Worm (Caenorhabditis elegans) whole organism, L1 larva: ENCODE results near the gene txbp-3.

Experiments
- C04F5.9 ChIP-seq: sonication (generic microtip); optimal IDR thresholded peaks from 2 replicates; lab custom pipeline; 2016; ENCODE audit warnings: missing genetic modification characterization, missing compliant biosample characterization
- C34B4.2 ChIP-seq: sonication (generic microtip); optimal IDR thresholded peaks from 2 replicates; lab custom pipeline; 2017; ENCODE audit warnings: mild to moderate bottlenecking, missing genetic modification characterization, missing compliant biosample characterization
- aly-2 ChIP-seq: fragments of 150-350 bp; optimal IDR thresholded peaks from 2 replicates; lab custom pipeline; 2014; ENCODE audit warnings: missing biosample characterization, missing genetic modification characterization
- ama-1 ChIP-seq: fragments of 150-350 bp; optimal IDR thresholded peaks from 2 replicates; lab custom pipeline; 2014
- ceh-90 ChIP-seq: sonication (generic microtip); optimal IDR thresholded peaks from 2 replicates; lab custom pipeline; 2016; ENCODE audit warnings: missing genetic modification characterization, missing compliant biosample characterization
- ces-1 ChIP-seq: fragments of 150-350 bp; optimal IDR thresholded peaks from 2 replicates; lab custom pipeline; 2014; ENCODE audit warnings: missing biosample characterization, missing genetic modification reagents, missing genetic modification characterization
- dpl-1 ChIP-seq, 3 experiments: fragments of 150-350 bp in 2 of 3; sonication (generic microtip) in 1 of 3; optimal IDR thresholded peaks; 2 replicates each; lab custom pipeline; 2014 to 2017; ENCODE audit warnings: missing biosample characterization in 3 of 3, missing genetic modification characterization in 3 of 3, missing genetic modification reagents in 3 of 3
- efl-1 ChIP-seq, 4 experiments: fragments of 150-350 bp; optimal IDR thresholded peaks in 3 of 4; peaks in 1 of 4; 1 replicate in 1 of 4; 2 replicates in 3 of 4; lab custom pipeline; 2014; ENCODE audit warnings: missing biosample characterization in 2 of 4, missing genetic modification characterization in 2 of 4, missing genetic modification reagents in 2 of 4
- efl-3 ChIP-seq: fragments of 200-800 bp; sonication (Bioruptor generic); optimal IDR thresholded peaks from 2 replicates; lab custom pipeline; 2018; ENCODE audit warnings: mild to moderate bottlenecking, missing genetic modification characterization, missing compliant biosample characterization
- egl-13 ChIP-seq: sonication (generic microtip); optimal IDR thresholded peaks from 2 replicates; lab custom pipeline; 2016; ENCODE audit warnings: missing genotype, missing genetic modification reagents, missing genetic modification characterization, missing compliant biosample characterization
- elt-3 ChIP-seq, 6 experiments: fragments of 150-350 bp in 1 of 6; sonication (generic microtip); optimal IDR thresholded peaks; 2 replicates each; lab custom pipeline; 2017 to 2018; ENCODE audit warnings: missing biosample characterization in 6 of 6, missing genetic modification characterization in 6 of 6, inconsistent platforms in 1 of 6
- ets-5 ChIP-seq: fragments of 200-800 bp; sonication (Bioruptor generic); IDR thresholded peaks from 2 replicates; pipeline ENCODE4 v1.3.6; 2022; ENCODE audit warnings: missing genetic modification characterization, missing compliant biosample characterization
- grh-1 ChIP-seq: fragments of 200-800 bp; sonication (Bioruptor generic); IDR thresholded peaks from 2 replicates; pipeline ENCODE4 v1.3.6; 2022; ENCODE audit warnings: missing genetic modification reagents, missing genetic modification characterization, missing compliant biosample characterization
- hlh-4 ChIP-seq: sonication (generic microtip); optimal IDR thresholded peaks from 2 replicates; lab custom pipeline; 2016; ENCODE audit warnings: mild to moderate bottlenecking, missing genetic modification characterization, missing compliant biosample characterization
- hpl-2 ChIP-seq: fragments of 150-350 bp; optimal IDR thresholded peaks from 2 replicates; lab custom pipeline; 2014; ENCODE audit warnings: missing biosample characterization, missing genetic modification reagents, missing genetic modification characterization
- isw-1 ChIP-seq: fragments of 200-800 bp; sonication (Bioruptor generic); IDR thresholded peaks from 2 replicates; pipeline ENCODE4 v1.3.6; 2022; ENCODE audit warnings: missing genetic modification characterization, missing compliant biosample characterization
- jun-1 ChIP-seq: fragments of 150-350 bp; optimal IDR thresholded peaks from 2 replicates; lab custom pipeline; 2014; ENCODE audit warnings: missing biosample characterization, missing genetic modification reagents, missing genetic modification characterization
- lin-13 ChIP-seq: fragments of 150-350 bp; optimal IDR thresholded peaks from 2 replicates; lab custom pipeline; 2014; ENCODE audit warnings: missing biosample characterization, missing genetic modification reagents, missing genetic modification characterization
- lsy-2 ChIP-seq, 2 experiments: fragments of 150-350 bp; optimal IDR thresholded peaks; 2 replicates each; lab custom pipeline; 2014; ENCODE audit warnings: missing biosample characterization in 2 of 2, missing genetic modification characterization in 2 of 2
- mdl-1 ChIP-seq, 2 experiments: fragments of 150-350 bp; optimal IDR thresholded peaks; 2 replicates each; lab custom pipeline; 2014 to 2017; ENCODE audit warnings: missing biosample characterization in 2 of 2, missing genetic modification characterization in 2 of 2, inconsistent platforms in 1 of 2
- mef-2 ChIP-seq: fragments of 150-350 bp; optimal IDR thresholded peaks from 2 replicates; lab custom pipeline; 2014; ENCODE audit warnings: missing biosample characterization, missing genetic modification characterization
- nhr-11 ChIP-seq: fragments of 150-350 bp; optimal IDR thresholded peaks from 2 replicates; lab custom pipeline; 2014; ENCODE audit warnings: missing biosample characterization, missing genetic modification characterization
- nhr-19 ChIP-seq: fragments of 200-800 bp; sonication (Bioruptor generic); conservative IDR thresholded peaks from 2 replicates; pipeline ENCODE4 v1.3.6; 2022; ENCODE audit warnings: missing genetic modification characterization, missing compliant biosample characterization
- nhr-20 ChIP-seq: sonication (generic microtip); optimal IDR thresholded peaks from 2 replicates; lab custom pipeline; 2016; ENCODE audit warnings: mild to moderate bottlenecking, missing genetic modification characterization, missing compliant biosample characterization
- nhr-237 ChIP-seq: fragments of 150-350 bp; optimal IDR thresholded peaks from 2 replicates; lab custom pipeline; 2014; ENCODE audit warnings: missing biosample characterization, missing genetic modification characterization
- nhr-28 ChIP-seq: fragments of 150-350 bp; optimal IDR thresholded peaks from 2 replicates; lab custom pipeline; 2014; ENCODE audit warnings: missing biosample characterization, missing genetic modification characterization
- nhr-47 ChIP-seq: sonication (generic microtip); optimal IDR thresholded peaks from 2 replicates; lab custom pipeline; 2016; ENCODE audit warnings: mild to moderate bottlenecking, missing genetic modification characterization, moderate library complexity, missing compliant biosample characterization
- nhr-71 ChIP-seq: sonication (generic microtip); optimal IDR thresholded peaks from 2 replicates; lab custom pipeline; 2016; ENCODE audit warnings: mild to moderate bottlenecking, missing genetic modification characterization, moderate library complexity, missing compliant biosample characterization
- nhr-76 ChIP-seq: sonication (generic microtip); optimal IDR thresholded peaks from 2 replicates; lab custom pipeline; 2017; ENCODE audit warnings: missing biosample characterization, missing genetic modification characterization
- nhr-77 ChIP-seq: fragments of 150-350 bp; optimal IDR thresholded peaks from 2 replicates; lab custom pipeline; 2014; ENCODE audit warnings: missing biosample characterization, missing genetic modification characterization
- nhr-84 ChIP-seq: sonication (generic microtip); optimal IDR thresholded peaks from 2 replicates; lab custom pipeline; 2017; ENCODE audit warnings: missing biosample characterization, missing genetic modification characterization
- nhr-85 ChIP-seq: sonication (generic microtip); peaks from one replicate; lab custom pipeline; 2016; ENCODE audit warnings: missing genetic modification characterization, inconsistent platforms, missing compliant biosample characterization
- nhr-90 ChIP-seq: sonication (generic microtip); optimal IDR thresholded peaks from 2 replicates; lab custom pipeline; 2016; ENCODE audit warnings: mild to moderate bottlenecking, missing genetic modification characterization, missing compliant biosample characterization; ENCODE audit not compliant: poor library complexity
- pax-3 ChIP-seq: fragments of 200-800 bp; sonication (Bioruptor generic); optimal IDR thresholded peaks from 2 replicates; lab custom pipeline; 2018; ENCODE audit warnings: mild to moderate bottlenecking, missing genetic modification characterization, moderate library complexity, missing compliant biosample characterization
- rnt-1 ChIP-seq: sonication (generic microtip); optimal IDR thresholded peaks from 2 replicates; lab custom pipeline; 2016; ENCODE audit warnings: mild to moderate bottlenecking, missing genetic modification characterization, moderate library complexity, missing compliant biosample characterization
- skn-1 ChIP-seq: fragments of 150-350 bp; optimal IDR thresholded peaks from 2 replicates; lab custom pipeline; 2014; ENCODE audit warnings: missing biosample characterization, missing genetic modification characterization
- sox-4 ChIP-seq: sonication (generic microtip); optimal IDR thresholded peaks from 2 replicates; lab custom pipeline; 2016; ENCODE audit warnings: missing genetic modification characterization, missing compliant biosample characterization
- sup-37 ChIP-seq: fragments of 200-800 bp; sonication (Bioruptor generic); optimal IDR thresholded peaks from 2 replicates; lab custom pipeline; 2018; ENCODE audit warnings: mild to moderate bottlenecking, missing genetic modification characterization, missing compliant biosample characterization
- swsn-7 ChIP-seq: sonication (generic microtip); optimal IDR thresholded peaks from 2 replicates; lab custom pipeline; 2016; ENCODE audit warnings: missing genetic modification characterization, missing compliant biosample characterization
- tbx-2 ChIP-seq: sonication (generic microtip); optimal IDR thresholded peaks from 2 replicates; lab custom pipeline; 2016; ENCODE audit warnings: missing genetic modification characterization, missing compliant biosample characterization
- tlp-1 ChIP-seq: fragments of 150-350 bp; optimal IDR thresholded peaks from 2 replicates; lab custom pipeline; 2014; ENCODE audit warnings: missing biosample characterization, missing genetic modification characterization
- unc-30 ChIP-seq: sonication (generic microtip); optimal IDR thresholded peaks from 2 replicates; lab custom pipeline; 2017; ENCODE audit warnings: missing biosample characterization, missing genetic modification characterization
- unc-62 ChIP-seq: fragments of 150-350 bp; optimal IDR thresholded peaks from 2 replicates; lab custom pipeline; 2014; ENCODE audit warnings: missing biosample characterization, missing genetic modification reagents, missing genetic modification characterization
- unc-86 ChIP-seq: sonication (generic microtip); optimal IDR thresholded peaks from 2 replicates; lab custom pipeline; 2016; ENCODE audit warnings: missing genetic modification characterization, missing compliant biosample characterization
- unc-98 ChIP-seq: fragments of 200-800 bp; sonication (Bioruptor generic); IDR thresholded peaks from 2 replicates; pipeline ENCODE4 v1.3.6; 2022; ENCODE audit warnings: missing genetic modification characterization, missing compliant biosample characterization
- vab-15 ChIP-seq: sonication (generic microtip); optimal IDR thresholded peaks from 2 replicates; lab custom pipeline; 2017; ENCODE audit warnings: missing genotype, mild to moderate bottlenecking, missing genetic modification characterization, missing compliant biosample characterization
- xbp-1 ChIP-seq: sonication (generic microtip); optimal IDR thresholded peaks from 2 replicates; lab custom pipeline; 2016; ENCODE audit warnings: missing genetic modification characterization, missing compliant biosample characterization
- zag-1 ChIP-seq: fragments of 150-350 bp; optimal IDR thresholded peaks from 2 replicates; lab custom pipeline; 2014; ENCODE audit warnings: missing biosample characterization, missing genetic modification characterization
- zip-4 ChIP-seq: fragments of 200-800 bp; sonication (Bioruptor generic); optimal IDR thresholded peaks from 2 replicates; lab custom pipeline; 2018; ENCODE audit warnings: mild to moderate bottlenecking, missing genetic modification characterization, moderate library complexity, missing compliant biosample characterization
- ztf-11 ChIP-seq, 2 experiments: sonication (generic microtip); optimal IDR thresholded peaks; 2 replicates each; lab custom pipeline; 2016 to 2017; ENCODE audit warnings: missing genetic modification characterization in 2 of 2, missing biosample characterization in 1 of 2, missing compliant biosample characterization in 1 of 2
- ztf-4 ChIP-seq: fragments of 150-350 bp; optimal IDR thresholded peaks from 2 replicates; lab custom pipeline; 2014; ENCODE audit warnings: missing biosample characterization, missing genetic modification characterization

The txbp-3 gene

ce11 chrIII:5025136-5025629 lies 22.1 kb downstream of the txbp-3 start (continued):
- TF ChIP-seq tbx-2 (tag; lab: Kevin White, UChicago): peak; percentile 1
- TF ChIP-seq hlh-4: no peak
- peak; percentile 86 for TF ChIP-seq ztf-4
- peak; percentile 66 for TF ChIP-seq nhr-85 (tag; lab: Kevin White, UChicago)
- no peak for TF ChIP-seq aly-2
- peak; percentile 72 for TF ChIP-seq nhr-71 (tag; lab: Kevin White, UChicago)
- TF ChIP-seq lin-13: no peak
- no peak for TF ChIP-seq nhr-84 (tag; lab: Kevin White, UChicago)
- no peak for TF ChIP-seq unc-30 (tag; lab: Kevin White, UChicago)
- TF ChIP-seq sox-4: peak; percentile 22
- TF ChIP-seq unc-86: no peak
- TF ChIP-seq nhr-47 (tag; lab: Kevin White, UChicago): peak; percentile 48
- no peak for TF ChIP-seq hpl-2
- no peak for TF ChIP-seq elt-3 (tag; optimal IDR thresholded peaks at IDR 0.05; lab: Kevin White, UChicago)
- TF ChIP-seq ztf-11 (tag; optimal IDR thresholded peaks at IDR 0.05; lab: Kevin White, UChicago): no peak
- no peak for TF ChIP-seq jun-1 (tag; lab: Kevin White, UChicago)
- no peak for TF ChIP-seq ets-5 (GFP tag; lab: Robert Waterston, UW)
- peak; percentile 7 for TF ChIP-seq xbp-1
- no peak for TF ChIP-seq ces-1 (GFP tag; lab: Kevin White, UChicago)
- TF ChIP-seq ama-1 (lab: Kevin White, UChicago): peak; percentile 92
- TF ChIP-seq nhr-77 (tag; lab: Kevin White, UChicago): no peak
- no peak for TF ChIP-seq nhr-28 (tag; lab: Kevin White, UChicago)
- no peak for TF ChIP-seq nhr-76 (tag; lab: Kevin White, UChicago)
- no peak for TF ChIP-seq ceh-90 (tag; lab: Kevin White, UChicago)
- no peak for TF ChIP-seq isw-1 (GFP tag; lab: Robert Waterston, UW)
- TF ChIP-seq grh-1: peak; percentile 36; the same call in 1 of the 2 replicates
- peak; percentile 34 for TF ChIP-seq rnt-1 (tag; lab: Kevin White, UChicago)
- TF ChIP-seq nhr-90: peak; percentile 39
- TF ChIP-seq zip-4 (GFP tag; lab: Kevin White, UChicago): peak; percentile 31
- TF ChIP-seq nhr-20 (tag; lab: Kevin White, UChicago): peak; percentile 43
- TF ChIP-seq zag-1 (tag; lab: Kevin White, UChicago): no peak
- no peak for TF ChIP-seq C34B4.2 (tag; lab: Kevin White, UChicago)
- TF ChIP-seq swsn-7 (tag; lab: Kevin White, UChicago): peak; percentile 22
- TF ChIP-seq egl-13 (tag; lab: Kevin White, UChicago): no peak
- TF ChIP-seq dpl-1 (GFP tag; optimal IDR thresholded peaks at IDR 0.05; lab: Kevin White, UChicago): peak in 2 of 3 experiments; percentile 3 to 9
- no peak for TF ChIP-seq sup-37 (GFP tag; lab: Kevin White, UChicago)
- TF ChIP-seq vab-15 (tag; lab: Kevin White, UChicago): peak; percentile 3
- peak; percentile 32 for TF ChIP-seq nhr-19 (GFP tag; lab: Robert Waterston, UW)
- no peak for TF ChIP-seq nhr-237 (tag; lab: Kevin White, UChicago)
- TF ChIP-seq skn-1: no peak
- TF ChIP-seq pax-3 (tag; lab: Kevin White, UChicago): peak; percentile 32
- peak; percentile 42 to 45 for TF ChIP-seq lsy-2 (tag; optimal IDR thresholded peaks at IDR 0.05; lab: Kevin White, UChicago)

DNA sequence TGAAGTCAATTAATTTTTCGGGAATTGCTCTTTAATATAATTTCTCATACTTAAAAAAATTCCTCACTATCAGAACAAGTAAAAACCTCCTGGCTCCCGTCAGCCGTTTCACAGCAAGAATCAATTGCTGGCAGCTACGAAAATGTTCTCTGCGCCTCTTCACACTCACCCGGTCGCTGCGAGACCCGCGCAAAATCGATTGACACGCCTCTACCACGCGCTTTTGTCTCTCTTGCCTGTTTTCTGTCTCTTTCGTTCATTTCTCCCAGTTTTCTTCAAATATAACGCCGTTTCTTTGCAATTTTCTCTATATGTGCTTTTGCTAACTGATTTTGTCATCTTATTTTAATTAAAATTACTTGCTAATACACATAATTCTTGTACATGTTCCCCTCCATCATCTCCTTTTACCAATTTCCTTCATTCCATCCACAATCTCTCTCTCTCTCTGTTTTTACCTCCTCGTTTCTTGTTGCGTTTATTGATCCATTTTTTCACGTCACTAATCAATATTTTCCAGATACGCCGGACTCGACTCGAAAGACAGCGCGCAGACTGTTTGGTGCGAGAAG lies 22.8 kb downstream of the txbp-3 start, which contains the start of gene pcf-11:
pcf-11 (plus strand) TSS at position 522 of the 572 bp plus-strand sequence.
- TF ChIP-seq vab-15 (tag; lab: Kevin White, UChicago): no peak
- no peak for TF ChIP-seq zag-1 (tag; lab: Kevin White, UChicago)
- TF ChIP-seq grh-1: no peak
- no peak for TF ChIP-seq tlp-1 (tag; lab: Kevin White, UChicago)
- no peak for TF ChIP-seq unc-62
- no peak for TF ChIP-seq nhr-84 (tag; lab: Kevin White, UChicago)
- TF ChIP-seq mdl-1 (tag; optimal IDR thresholded peaks at IDR 0.05; lab: Kevin White, UChicago): peak in 1 of 2 experiments; percentile 80
- no peak for TF ChIP-seq ceh-90 (tag; lab: Kevin White, UChicago)
- no peak for TF ChIP-seq nhr-28 (tag; lab: Kevin White, UChicago)
- no peak for TF ChIP-seq ztf-11 (tag; optimal IDR thresholded peaks at IDR 0.05; lab: Kevin White, UChicago)
- peak; percentile 47 for TF ChIP-seq nhr-47 (tag; lab: Kevin White, UChicago)
- TF ChIP-seq C34B4.2 (tag; lab: Kevin White, UChicago): no peak
- TF ChIP-seq nhr-11 (tag; lab: Kevin White, UChicago): no peak
- TF ChIP-seq mef-2: no peak
- TF ChIP-seq nhr-90: peak; percentile 36
- no peak for TF ChIP-seq efl-3 (GFP tag; lab: Kevin White, UChicago)
- TF ChIP-seq unc-98 (GFP tag; lab: Robert Waterston, UW): no peak
- peak; percentile 66 to 71 for TF ChIP-seq efl-1 (optimal IDR thresholded peaks at IDR 0.05; lab: Kevin White, UChicago)
- TF ChIP-seq efl-1 (GFP tag; optimal IDR thresholded peaks at IDR 0.05 in 1 of 2; lab: Kevin White, UChicago): peak; percentile 54 to 96
- TF ChIP-seq C04F5.9 (tag; lab: Kevin White, UChicago): no peak
- TF ChIP-seq hpl-2: no peak
- TF ChIP-seq sup-37 (GFP tag; lab: Kevin White, UChicago): no peak
